Fruit fly (Drosophila melanogaster): Measurements from ENCODE around the gene CG5916.

CG5916 gene

dm6 chr3R:16097661-16098329, 49.0 kb upstream of the CG5916 start (continued):
- peak; percentile 56 for TF ChIP-seq CG18619 (GFP tag; optimal IDR thresholded peaks at IDR 0.05)
- TF ChIP-seq CG15011 (GFP tag; optimal IDR thresholded peaks at IDR 0.05) = peak; percentile 21
- TF ChIP-seq rib (GFP tag; IDR thresholded peaks at IDR 0.05) = no peak
- peak; percentile 80 for TF ChIP-seq CG16815 (GFP tag; optimal IDR thresholded peaks at IDR 0.05)
- TF ChIP-seq lab (GFP tag; optimal IDR thresholded peaks at IDR 0.05) = peak; percentile 73
- TF ChIP-seq Deaf1 (tag; optimal IDR thresholded peaks at IDR 0.05) = peak; percentile 1
- TF ChIP-seq Camta (GFP tag; optimal IDR thresholded peaks at IDR 0.05) = peak; percentile 82
- peak; percentile 72 for TF ChIP-seq CG12219 (GFP tag; optimal IDR thresholded peaks at IDR 0.05)
- peak; percentile 47 for TF ChIP-seq slp2 (GFP tag; optimal IDR thresholded peaks at IDR 0.05)
- peak; percentile 53 for TF ChIP-seq Asciz (GFP tag; optimal IDR thresholded peaks at IDR 0.05)
- no peak for TF ChIP-seq CG7963 (GFP tag; IDR thresholded peaks at IDR 0.05; ENCODE audit: partially characterized antibody)
- TF ChIP-seq CG10209 (GFP tag; optimal IDR thresholded peaks at IDR 0.05) = peak; percentile 66
- peak; percentile 67; the same call in 2 of the 3 replicates for TF ChIP-seq otp (GFP tag; IDR thresholded peaks at IDR 0.05)
- TF ChIP-seq Bteb2 (GFP tag; optimal IDR thresholded peaks at IDR 0.05) = peak; percentile 26
- no peak for TF ChIP-seq nerfin-2 (GFP tag; IDR thresholded peaks at IDR 0.05; ENCODE audit: partially characterized antibody)
- peak; percentile 91 for TF ChIP-seq CG10979 (tag; optimal IDR thresholded peaks at IDR 0.05)
- TF ChIP-seq E2f2 (GFP tag; IDR thresholded peaks at IDR 0.05) = 0 out of 2 replicates have a peak, but pooled peaks have one; percentile 47
- peak; percentile 92 for TF ChIP-seq Med (GFP tag)
- peak; percentile 65 for TF ChIP-seq CG1647 (GFP tag; optimal IDR thresholded peaks at IDR 0.05)
- no peak for TF ChIP-seq eve (GFP tag; optimal IDR thresholded peaks at IDR 0.05)
- peak; percentile 83 for TF ChIP-seq CG2678 (tag; optimal IDR thresholded peaks at IDR 0.05)
- peak; percentile 59 for TF ChIP-seq crc (GFP tag; optimal IDR thresholded peaks at IDR 0.05)
- no peak for TF ChIP-seq yki (optimal IDR thresholded peaks at IDR 0.05)
- peak; percentile 40 for TF ChIP-seq CG17802 (tag; optimal IDR thresholded peaks at IDR 0.05)
- TF ChIP-seq HmgD (GFP tag; optimal IDR thresholded peaks at IDR 0.05) = no peak
- peak; percentile 62 for TF ChIP-seq lilli (GFP tag; optimal IDR thresholded peaks at IDR 0.05)
- peak; percentile 81 for TF ChIP-seq CG33557 (GFP tag; optimal IDR thresholded peaks at IDR 0.05)
- peak; percentile 59 for TF ChIP-seq shn (GFP tag; optimal IDR thresholded peaks at IDR 0.05)
- peak; percentile 55; the same call in 1 of the 2 replicates for TF ChIP-seq Rfx (GFP tag; IDR thresholded peaks at IDR 0.05)
- TF ChIP-seq vfl (GFP tag; optimal IDR thresholded peaks at IDR 0.05) = no peak
- TF ChIP-seq CG4282 (GFP tag; optimal IDR thresholded peaks at IDR 0.05) = peak; percentile 1
- no peak for TF ChIP-seq hbn (GFP tag; IDR thresholded peaks at IDR 0.05; ENCODE audit: partially characterized antibody)
- TF ChIP-seq CG9215 (GFP tag; IDR thresholded peaks at IDR 0.05) = peak; percentile 70
- TF ChIP-seq disco-r (GFP tag; optimal IDR thresholded peaks at IDR 0.05) = peak; percentile 33
- peak; percentile 83 for TF ChIP-seq lmd (GFP tag; IDR thresholded peaks at IDR 0.05)
- peak; percentile 0 for TF ChIP-seq CTCF (GFP tag; optimal IDR thresholded peaks at IDR 0.05)
- TF ChIP-seq CG32767 (GFP tag; IDR thresholded peaks at IDR 0.05) = peak; percentile 59; the same call in 1 of the 2 replicates
- peak; percentile 76 for TF ChIP-seq CG6272 (GFP tag; IDR thresholded peaks at IDR 0.05)
- TF ChIP-seq mirr (GFP tag; optimal IDR thresholded peaks at IDR 0.05) = no peak
- peak; percentile 32 for TF ChIP-seq trh (GFP tag; optimal IDR thresholded peaks at IDR 0.05)
- TF ChIP-seq H2.0 (GFP tag; IDR thresholded peaks at IDR 0.05) = peak; percentile 81
- TF ChIP-seq cwo (GFP tag; optimal IDR thresholded peaks at IDR 0.05) = peak; percentile 10
- no peak for TF ChIP-seq Dref (GFP tag; IDR thresholded peaks at IDR 0.05)
- no peak for TF ChIP-seq Hmx (GFP tag; optimal IDR thresholded peaks at IDR 0.05)
- no peak for TF ChIP-seq CG6791 (GFP tag; IDR thresholded peaks at IDR 0.05; ENCODE audit: partially characterized antibody)
- no peak for TF ChIP-seq MESR4 (GFP tag; optimal IDR thresholded peaks at IDR 0.05)
- TF ChIP-seq CG9609 (GFP tag; optimal IDR thresholded peaks at IDR 0.05) = peak; percentile 64
- TF ChIP-seq CG31224 (GFP tag; IDR thresholded peaks at IDR 0.05) = peak; percentile 40; the same call in 1 of the 2 replicates
- peak; percentile 45 for TF ChIP-seq pb (GFP tag; optimal IDR thresholded peaks at IDR 0.05)
- TF ChIP-seq phol (tag; optimal IDR thresholded peaks at IDR 0.05) = peak; percentile 88
- TF ChIP-seq dan (GFP tag; IDR thresholded peaks at IDR 0.05) = peak; percentile 75
